Fruit fly (Drosophila melanogaster): ENCODE measurements around the gene MtnD.

DNA sequence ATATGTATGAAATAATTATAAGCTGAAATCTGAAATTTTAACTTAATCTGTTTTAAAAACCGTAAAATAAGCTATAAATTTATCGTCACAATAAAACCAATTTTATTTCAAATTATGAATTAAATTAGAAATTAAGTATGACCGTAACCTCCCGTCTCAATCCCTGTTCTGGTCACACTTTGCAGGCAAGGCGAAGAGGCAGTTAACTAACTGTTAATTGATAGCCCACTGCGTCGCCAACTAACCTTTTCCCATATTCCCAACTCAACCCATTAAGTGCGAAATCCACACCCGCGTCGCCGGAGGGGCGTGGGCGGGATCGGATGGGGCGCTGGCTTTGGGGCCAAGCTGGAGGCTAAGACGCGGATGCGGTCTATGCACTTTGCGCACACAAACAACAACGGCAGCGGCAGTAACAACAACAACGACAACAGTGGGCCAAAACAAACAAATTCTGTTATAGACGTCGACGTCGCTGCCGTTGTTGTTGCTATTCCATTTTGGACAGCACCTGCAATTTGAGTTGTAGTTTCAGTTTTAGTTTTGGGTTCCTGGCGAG, 26.0 kb downstream of the MtnD start, which contains the start of gene CG5191:
- TF ChIP-seq usp (GFP tag; optimal IDR thresholded peaks at IDR 0.05) (no peak), psq (optimal IDR thresholded peaks at IDR 0.05) (no peak), EcR (GFP tag; optimal IDR thresholded peaks at IDR 0.05) (no peak)

Data from whole organism.